Worm (Caenorhabditis elegans) whole organism, L3 larva: ENCODE measurements around the gene Y69H2.3.

ENCODE experiments used
- R02D3.7 ChIP-seq: fragments of 150-350 bp; optimal IDR thresholded peaks from 2 replicates; lab custom pipeline; 2014; ENCODE audit warnings: missing biosample characterization, missing genetic modification characterization
- ceh-28 ChIP-seq: fragments of 150-350 bp; optimal IDR thresholded peaks from 2 replicates; lab custom pipeline; 2014; ENCODE audit warnings: missing biosample characterization, missing genetic modification reagents, missing genetic modification characterization
- ceh-82 ChIP-seq: fragments of 150-350 bp; optimal IDR thresholded peaks from 2 replicates; lab custom pipeline; 2014; ENCODE audit warnings: missing biosample characterization, missing genetic modification characterization
- elt-2 ChIP-seq: sonication (generic microtip); optimal IDR thresholded peaks from 2 replicates; lab custom pipeline; 2016; ENCODE audit warnings: missing genetic modification reagents, mild to moderate bottlenecking, missing genetic modification characterization, missing compliant biosample characterization
- fkh-2 ChIP-seq: fragments of 150-350 bp; optimal IDR thresholded peaks from 2 replicates; lab custom pipeline; 2014; ENCODE audit warnings: missing biosample characterization, missing genetic modification reagents, missing genetic modification characterization
- mdl-1 ChIP-seq: fragments of 150-350 bp; optimal IDR thresholded peaks from 2 replicates; lab custom pipeline; 2014; ENCODE audit warnings: missing biosample characterization, missing genetic modification characterization
- mml-1 ChIP-seq: fragments of 150-350 bp; sonication (generic microtip); optimal IDR thresholded peaks from 3 replicates; lab custom pipeline; 2014; ENCODE audit warnings: missing biosample characterization, missing genetic modification characterization
- nhr-237 ChIP-seq: fragments of 150-350 bp; optimal IDR thresholded peaks from 2 replicates; lab custom pipeline; 2014; ENCODE audit warnings: missing biosample characterization, missing genetic modification characterization
- pqm-1 ChIP-seq: fragments of 150-350 bp; optimal IDR thresholded peaks from 2 replicates; lab custom pipeline; 2017; ENCODE audit warnings: missing biosample characterization, missing genetic modification characterization, inconsistent platforms
- sea-2 ChIP-seq: fragments of 150-350 bp; sonication (generic microtip); optimal IDR thresholded peaks from 4 replicates; lab custom pipeline; 2014; ENCODE audit warnings: missing biosample characterization, missing genetic modification reagents, missing genetic modification characterization
- snpc-4 ChIP-seq: fragments of 150-350 bp; optimal IDR thresholded peaks from 2 replicates; lab custom pipeline; 2014; ENCODE audit warnings: missing biosample characterization, missing genetic modification characterization
- ztf-11 ChIP-seq: fragments of 150-350 bp; optimal IDR thresholded peaks from 2 replicates; lab custom pipeline; 2014; ENCODE audit warnings: missing biosample characterization, missing genetic modification characterization

- no peak for TF ChIP-seq mml-1 (tag; lab: Kevin White, UChicago)
- peak; percentile 74 for TF ChIP-seq pqm-1 (tag; lab: Kevin White, UChicago)
- TF ChIP-seq sea-2 (GFP tag; lab: Kevin White, UChicago), result no peak
- TF ChIP-seq ztf-11 (tag; lab: Kevin White, UChicago), result no peak
- no peak for TF ChIP-seq R02D3.7 (tag; lab: Kevin White, UChicago)
- TF ChIP-seq fkh-2 (tag; lab: Kevin White, UChicago), result no peak
- TF ChIP-seq snpc-4 (tag; lab: Kevin White, UChicago), result peak; percentile 6
- peak; percentile 73 for TF ChIP-seq elt-2 (tag; lab: Kevin White, UChicago)
- TF ChIP-seq ceh-28 (tag; lab: Kevin White, UChicago), result peak; percentile 74
- no peak for TF ChIP-seq nhr-237 (tag; lab: Kevin White, UChicago)
- TF ChIP-seq ceh-82 (tag; lab: Kevin White, UChicago), result no peak
- no peak for TF ChIP-seq mdl-1
These were observed 49.4 kb downstream of the Y69H2.3 start for ce11 chrV:18614498-18614897.
